Fruit fly (Drosophila melanogaster): ENCODE results near the gene CG43783.

- no peak for TF ChIP-seq lmd (GFP tag; IDR thresholded peaks at IDR 0.05)
- TF ChIP-seq CG8359 (GFP tag; optimal IDR thresholded peaks at IDR 0.05; ENCODE audit: borderline replicate concordance): no peak
These were observed 49.0 kb downstream of the CG43783 start, which contains the start of gene TrpA1 for dm6 chr3L:8905100-8905499.

Measured in whole organism, embryonic.